Worm (Caenorhabditis elegans) whole organism, midembryonic: ENCODE data around the gene dnj-8.

Experiments used
- cog-1 ChIP-seq: sonication (generic microtip); optimal IDR thresholded peaks from 2 replicates; lab custom pipeline; 2016; ENCODE audit warnings: missing genetic modification characterization, missing compliant biosample characterization
- med-1 ChIP-seq: sonication (generic microtip); optimal IDR thresholded peaks from 2 replicates; lab custom pipeline; 2017; ENCODE audit warnings: missing genetic modification characterization, mild to moderate bottlenecking, missing compliant biosample characterization, antibody characterized with exemption, missing genetic modification reagents; ENCODE audit not compliant: insufficient read depth
- ref-1 ChIP-seq: fragments of 200-800 bp; sonication (Bioruptor generic); conservative IDR thresholded peaks from 2 replicates; pipeline ENCODE4 v1.3.6; 2022; ENCODE audit warnings: missing genetic modification reagents, missing genetic modification characterization, missing compliant biosample characterization
- tab-1 ChIP-seq: fragments of 200-800 bp; sonication (Bioruptor generic); IDR thresholded peaks from 2 replicates; pipeline ENCODE4 v1.3.6; 2022; ENCODE audit warnings: missing genetic modification characterization, missing compliant biosample characterization
- ztf-29 ChIP-seq: fragments of 200-800 bp; sonication (Bioruptor generic); IDR thresholded peaks from 2 replicates; pipeline ENCODE4 v1.3.6; 2022; ENCODE audit warnings: missing genetic modification reagents, missing genetic modification characterization, missing compliant biosample characterization

DNA sequence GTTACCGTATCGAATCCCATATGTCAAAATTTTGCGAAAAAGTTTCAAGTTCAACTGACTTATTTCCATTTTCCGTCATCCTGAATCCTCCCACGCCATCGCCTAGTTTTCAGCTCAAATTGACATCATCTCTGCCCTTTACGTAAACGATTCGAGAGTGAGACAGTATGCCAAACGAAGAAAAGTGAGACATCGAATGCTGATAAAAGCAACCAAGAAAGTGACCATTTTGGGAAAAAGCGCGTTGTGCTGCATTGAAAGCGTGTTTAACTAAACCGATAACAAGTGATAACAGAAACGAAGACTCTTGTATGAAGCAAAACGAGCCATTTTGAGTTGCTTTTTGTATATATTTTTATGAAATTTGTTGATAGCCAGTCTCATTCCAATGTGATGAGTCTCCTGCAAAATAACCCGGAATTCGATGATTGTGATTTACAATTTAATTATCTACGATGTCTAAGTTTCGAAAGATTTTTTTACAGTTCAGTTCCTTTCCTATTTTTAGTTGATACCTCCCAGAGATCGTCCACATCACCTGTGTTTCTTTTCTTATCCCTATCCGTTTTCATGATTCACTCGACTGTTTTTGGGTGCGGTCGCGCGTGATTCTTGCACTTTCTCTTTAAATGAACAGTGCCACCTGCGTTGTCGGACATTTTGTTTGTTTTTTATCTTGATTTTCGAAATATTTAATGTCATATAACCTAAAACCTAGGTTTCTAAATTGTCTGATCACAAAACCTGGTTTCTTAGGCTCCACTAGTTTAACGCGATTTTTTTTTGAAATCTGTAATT is 17.6 kb upstream of the dnj-8 start:
- TF ChIP-seq cog-1 (tag; lab: Kevin White, UChicago) = no peak
- no peak for TF ChIP-seq ref-1 (GFP tag; lab: Robert Waterston, UW)
- no peak for TF ChIP-seq ztf-29 (GFP tag; lab: Robert Waterston, UW)
- no peak for TF ChIP-seq tab-1 (GFP tag; lab: Robert Waterston, UW)
- TF ChIP-seq med-1 (GFP tag; lab: Kevin White, UChicago) = no peak
